Worm (Caenorhabditis elegans): Measurements from ENCODE around the gene T07A5.1.

- TF ChIP-seq nhr-12 (tag; optimal IDR thresholded peaks at IDR 0.05): no peak
- no peak for TF ChIP-seq nhr-28 (tag; optimal IDR thresholded peaks at IDR 0.05)
- no peak for TF ChIP-seq pha-4 (tag; optimal IDR thresholded peaks at IDR 0.05)
- no peak for TF ChIP-seq unc-39 (tag; optimal IDR thresholded peaks at IDR 0.05)
- no peak for TF ChIP-seq mep-1 (tag; optimal IDR thresholded peaks at IDR 0.05)
- TF ChIP-seq ztf-11 (tag; optimal IDR thresholded peaks at IDR 0.05): no peak
Observed at ce11 chrIII:10278826-10279225, 27.2 kb downstream of the T07A5.1 start, which contains the start of gene pad-2.
